Worm (Caenorhabditis elegans) whole organism, L1 larva: ENCODE results near the gene rpc-11.

Experiments used
- F16B12.6 ChIP-seq: fragments of 150-350 bp; optimal IDR thresholded peaks from 2 replicates; lab custom pipeline; 2014; ENCODE audit warnings: missing biosample characterization, missing genetic modification characterization
- aha-1 ChIP-seq: fragments of 150-350 bp; optimal IDR thresholded peaks from 2 replicates; lab custom pipeline; 2014; ENCODE audit warnings: missing biosample characterization, missing genetic modification characterization
- ama-1 ChIP-seq: fragments of 150-350 bp; optimal IDR thresholded peaks from 2 replicates; lab custom pipeline; 2014
- blmp-1 ChIP-seq: fragments of 150-350 bp; optimal IDR thresholded peaks from 2 replicates; lab custom pipeline; 2014; ENCODE audit warnings: missing biosample characterization, missing genetic modification characterization
- ceh-63 ChIP-seq: fragments of 200-800 bp; sonication (Bioruptor generic); optimal IDR thresholded peaks from 2 replicates; lab custom pipeline; 2018; ENCODE audit warnings: mild to moderate bottlenecking, missing genetic modification characterization, missing compliant biosample characterization
- ceh-8 ChIP-seq: fragments of 200-800 bp; sonication (Bioruptor generic); optimal IDR thresholded peaks from 2 replicates; lab custom pipeline; 2018; ENCODE audit warnings: mild to moderate bottlenecking, missing genetic modification characterization, moderate library complexity, missing compliant biosample characterization
- ceh-88 ChIP-seq: fragments of 200-800 bp; sonication (Bioruptor generic); IDR thresholded peaks from 2 replicates; pipeline ENCODE4 v1.3.6; 2022; ENCODE audit warnings: missing genetic modification characterization, missing compliant biosample characterization
- ceh-90 ChIP-seq: sonication (generic microtip); optimal IDR thresholded peaks from 2 replicates; lab custom pipeline; 2016; ENCODE audit warnings: missing genetic modification characterization, missing compliant biosample characterization
- ces-1 ChIP-seq: fragments of 150-350 bp; optimal IDR thresholded peaks from 2 replicates; lab custom pipeline; 2014; ENCODE audit warnings: missing biosample characterization, missing genetic modification reagents, missing genetic modification characterization
- efl-1 ChIP-seq, 4 experiments: fragments of 150-350 bp; optimal IDR thresholded peaks in 3 of 4; peaks in 1 of 4; 1 replicate in 1 of 4; 2 replicates in 3 of 4; lab custom pipeline; 2014; ENCODE audit warnings: missing biosample characterization in 2 of 4, missing genetic modification characterization in 2 of 4, missing genetic modification reagents in 2 of 4
- egl-27 ChIP-seq, 2 experiments: fragments of 150-350 bp in 1 of 2; sonication (generic microtip); optimal IDR thresholded peaks; 3 replicates each; lab custom pipeline; 2017 to 2018; ENCODE audit warnings: missing biosample characterization in 2 of 2, missing genetic modification characterization in 2 of 2, missing genetic modification reagents in 2 of 2
- ets-5 ChIP-seq: fragments of 200-800 bp; sonication (Bioruptor generic); IDR thresholded peaks from 2 replicates; pipeline ENCODE4 v1.3.6; 2022; ENCODE audit warnings: missing genetic modification characterization, missing compliant biosample characterization
- fkh-10 ChIP-seq: sonication (generic microtip); optimal IDR thresholded peaks from 2 replicates; lab custom pipeline; 2017; ENCODE audit warnings: missing biosample characterization, missing genetic modification reagents, missing genetic modification characterization
- fkh-4 ChIP-seq: sonication (generic microtip); optimal IDR thresholded peaks from 2 replicates; lab custom pipeline; 2016; ENCODE audit warnings: missing compliant biosample characterization, missing genetic modification characterization, borderline replicate concordance
- hlh-17 ChIP-seq: fragments of 200-800 bp; sonication (Bioruptor generic); optimal IDR thresholded peaks from 2 replicates; lab custom pipeline; 2018; ENCODE audit warnings: missing genetic modification characterization, mild to moderate bottlenecking, missing compliant biosample characterization, moderate library complexity, borderline replicate concordance
- hpl-2 ChIP-seq: fragments of 150-350 bp; optimal IDR thresholded peaks from 2 replicates; lab custom pipeline; 2014; ENCODE audit warnings: missing biosample characterization, missing genetic modification reagents, missing genetic modification characterization
- isw-1 ChIP-seq: fragments of 200-800 bp; sonication (Bioruptor generic); IDR thresholded peaks from 2 replicates; pipeline ENCODE4 v1.3.6; 2022; ENCODE audit warnings: missing genetic modification characterization, missing compliant biosample characterization
- lin-35 ChIP-seq, 2 experiments: fragments of 150-350 bp; optimal IDR thresholded peaks; 2 replicates each; lab custom pipeline; 2014; ENCODE audit warnings: missing biosample characterization in 2 of 2, missing genetic modification characterization in 2 of 2, missing genetic modification reagents in 2 of 2
- lir-3 ChIP-seq: sonication (generic microtip); optimal IDR thresholded peaks from 2 replicates; lab custom pipeline; 2016; ENCODE audit warnings: mild to moderate bottlenecking, missing genetic modification characterization, moderate library complexity, missing compliant biosample characterization; ENCODE audit not compliant: poor library complexity
- lsy-2 ChIP-seq, 2 experiments: fragments of 150-350 bp; optimal IDR thresholded peaks; 2 replicates each; lab custom pipeline; 2014; ENCODE audit warnings: missing biosample characterization in 2 of 2, missing genetic modification characterization in 2 of 2
- nhr-11 ChIP-seq: fragments of 150-350 bp; optimal IDR thresholded peaks from 2 replicates; lab custom pipeline; 2014; ENCODE audit warnings: missing biosample characterization, missing genetic modification characterization
- nhr-12 ChIP-seq: sonication (generic microtip); optimal IDR thresholded peaks from 2 replicates; lab custom pipeline; 2017; ENCODE audit warnings: missing biosample characterization, missing genetic modification characterization
- nhr-47 ChIP-seq: sonication (generic microtip); optimal IDR thresholded peaks from 2 replicates; lab custom pipeline; 2016; ENCODE audit warnings: mild to moderate bottlenecking, missing genetic modification characterization, moderate library complexity, missing compliant biosample characterization
- nhr-71 ChIP-seq: sonication (generic microtip); optimal IDR thresholded peaks from 2 replicates; lab custom pipeline; 2016; ENCODE audit warnings: mild to moderate bottlenecking, missing genetic modification characterization, moderate library complexity, missing compliant biosample characterization
- nhr-77 ChIP-seq: fragments of 150-350 bp; optimal IDR thresholded peaks from 2 replicates; lab custom pipeline; 2014; ENCODE audit warnings: missing biosample characterization, missing genetic modification characterization
- pqm-1 ChIP-seq: sonication (generic microtip); optimal IDR thresholded peaks from 3 replicates; lab custom pipeline; 2017; ENCODE audit warnings: missing biosample characterization, missing genetic modification characterization
- skn-1 ChIP-seq: fragments of 150-350 bp; optimal IDR thresholded peaks from 2 replicates; lab custom pipeline; 2014; ENCODE audit warnings: missing biosample characterization, missing genetic modification characterization
- snu-23 ChIP-seq: sonication (generic microtip); optimal IDR thresholded peaks from 2 replicates; lab custom pipeline; 2016; ENCODE audit warnings: missing genetic modification characterization, missing compliant biosample characterization
- sptf-1 ChIP-seq: fragments of 150-350 bp; optimal IDR thresholded peaks from 2 replicates; lab custom pipeline; 2014; ENCODE audit warnings: missing biosample characterization, missing genetic modification characterization
- sup-37 ChIP-seq: fragments of 200-800 bp; sonication (Bioruptor generic); optimal IDR thresholded peaks from 2 replicates; lab custom pipeline; 2018; ENCODE audit warnings: mild to moderate bottlenecking, missing genetic modification characterization, missing compliant biosample characterization
- swsn-7 ChIP-seq: sonication (generic microtip); optimal IDR thresholded peaks from 2 replicates; lab custom pipeline; 2016; ENCODE audit warnings: missing genetic modification characterization, missing compliant biosample characterization
- unc-62 ChIP-seq: fragments of 150-350 bp; optimal IDR thresholded peaks from 2 replicates; lab custom pipeline; 2014; ENCODE audit warnings: missing biosample characterization, missing genetic modification reagents, missing genetic modification characterization
- unc-86 ChIP-seq: sonication (generic microtip); optimal IDR thresholded peaks from 2 replicates; lab custom pipeline; 2016; ENCODE audit warnings: missing genetic modification characterization, missing compliant biosample characterization
- vab-15 ChIP-seq: sonication (generic microtip); optimal IDR thresholded peaks from 2 replicates; lab custom pipeline; 2017; ENCODE audit warnings: missing genotype, mild to moderate bottlenecking, missing genetic modification characterization, missing compliant biosample characterization
- zip-4 ChIP-seq: fragments of 200-800 bp; sonication (Bioruptor generic); optimal IDR thresholded peaks from 2 replicates; lab custom pipeline; 2018; ENCODE audit warnings: mild to moderate bottlenecking, missing genetic modification characterization, moderate library complexity, missing compliant biosample characterization
- ztf-4 ChIP-seq: fragments of 150-350 bp; optimal IDR thresholded peaks from 2 replicates; lab custom pipeline; 2014; ENCODE audit warnings: missing biosample characterization, missing genetic modification characterization

The rpc-11 gene

DNA sequence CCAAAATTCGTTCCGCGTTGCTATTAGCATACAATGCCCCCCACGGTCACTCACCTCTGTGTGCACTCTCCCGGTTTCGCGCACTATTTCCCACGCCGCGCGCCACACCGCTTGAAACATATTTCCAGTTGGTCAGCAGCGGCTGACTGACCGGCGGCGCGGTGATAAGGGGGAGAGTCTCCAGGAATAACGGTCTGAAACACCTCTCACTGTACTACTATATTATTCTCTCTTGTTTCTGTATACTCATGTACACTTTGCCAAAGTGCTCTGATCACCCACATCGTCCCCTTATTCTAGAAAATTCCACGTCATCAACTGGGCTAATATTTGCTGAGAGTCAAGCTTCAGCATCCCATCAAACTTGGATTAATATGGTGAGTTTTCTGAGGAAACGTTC is 23.9 kb downstream of the rpc-11 start, which contains the start of gene nhr-41:
Gene nhr-41, plus strand, starts transcription at position 301 of the 400 bp plus-strand sequence.
- TF ChIP-seq unc-86 (no peak), zip-4 (GFP tag; lab: Kevin White, UChicago) (no peak), sptf-1 (tag; lab: Kevin White, UChicago) (no peak), swsn-7 (tag; lab: Kevin White, UChicago) (no peak), ces-1 (no peak), nhr-11 (tag; lab: Kevin White, UChicago) (no peak), isw-1 (no peak), lsy-2 (tag; optimal IDR thresholded peaks at IDR 0.05; lab: Kevin White, UChicago) (no peak), ceh-63 (no peak), sup-37 (GFP tag; lab: Kevin White, UChicago) (no peak), nhr-12 (tag; lab: Kevin White, UChicago) (no peak)

ce11 chrIV:1385500-1385899 is 24.3 kb downstream of the rpc-11 start:
- TF ChIP-seq F16B12.6 (no peak), hlh-17 (GFP tag; lab: Kevin White, UChicago) (no peak), isw-1 (no peak), ceh-90 (tag; lab: Kevin White, UChicago) (no peak), efl-1 (optimal IDR thresholded peaks at IDR 0.05; lab: Kevin White, UChicago) (no peak), efl-1 (GFP tag; optimal IDR thresholded peaks at IDR 0.05 in 1 of 2; lab: Kevin White, UChicago) (peak in 1 of 2 experiments; percentile 53), zip-4 (GFP tag; lab: Kevin White, UChicago) (no peak), ceh-63 (no peak), snu-23 (GFP tag; lab: Kevin White, UChicago) (no peak)

DNA sequence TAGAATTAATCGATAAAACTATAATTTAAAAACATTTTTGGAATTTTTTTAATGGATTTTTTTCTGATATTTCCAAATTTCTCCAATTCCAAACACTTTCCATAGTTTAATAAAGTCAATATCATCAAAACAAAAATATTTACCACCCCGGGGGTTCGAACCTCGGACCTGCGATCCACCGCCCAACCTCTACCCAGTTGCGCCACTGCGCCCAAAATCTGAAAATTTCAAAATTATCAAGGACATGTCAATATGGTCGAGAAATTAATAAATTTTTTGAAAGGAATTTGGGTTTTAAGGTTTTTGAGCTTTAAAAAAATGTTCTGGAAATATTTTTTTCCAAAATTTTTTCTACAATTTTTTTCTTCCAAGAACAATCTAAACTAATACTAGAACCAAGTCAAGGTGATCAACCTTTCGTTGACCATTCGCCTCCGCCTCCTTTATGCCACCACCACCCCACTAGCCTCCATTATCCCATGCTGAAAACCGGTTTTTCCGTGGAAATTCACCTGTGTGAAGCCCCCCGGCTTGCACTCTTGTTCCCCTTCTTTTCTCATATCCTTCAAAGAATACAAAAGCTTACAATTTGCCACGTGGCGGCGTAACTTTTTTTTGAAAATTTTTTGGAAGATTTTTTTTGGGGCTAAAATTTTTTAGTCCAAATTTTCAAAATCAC is 28.1 kb downstream of the rpc-11 start:
- TF ChIP-seq ets-5 (GFP tag; lab: Robert Waterston, UW), result no peak
- TF ChIP-seq egl-27 (tag; optimal IDR thresholded peaks at IDR 0.05; lab: Kevin White, UChicago), result no peak
- no peak for TF ChIP-seq nhr-71
- TF ChIP-seq ceh-8 (GFP tag; lab: Kevin White, UChicago), result no peak
- TF ChIP-seq skn-1, result no peak
- peak; percentile 37 for TF ChIP-seq blmp-1
- no peak for TF ChIP-seq swsn-7 (tag; lab: Kevin White, UChicago)
- TF ChIP-seq hpl-2 (GFP tag; lab: Kevin White, UChicago), result no peak
- TF ChIP-seq vab-15 (tag; lab: Kevin White, UChicago), result no peak

- TF ChIP-seq pqm-1, result no peak
- no peak for TF ChIP-seq fkh-10 (GFP tag; lab: Kevin White, UChicago)
- TF ChIP-seq aha-1 (tag; lab: Kevin White, UChicago), result no peak
- no peak for TF ChIP-seq sptf-1 (tag; lab: Kevin White, UChicago)
- TF ChIP-seq F16B12.6, result no peak
- no peak for TF ChIP-seq fkh-4 (tag; lab: Kevin White, UChicago)
- TF ChIP-seq ceh-88 (GFP tag; lab: Robert Waterston, UW), result no peak
- no peak for TF ChIP-seq lir-3 (tag; lab: Kevin White, UChicago)
- TF ChIP-seq ama-1 (lab: Kevin White, UChicago), result no peak
- no peak for TF ChIP-seq nhr-47
- no peak for TF ChIP-seq lin-35 (GFP tag; optimal IDR thresholded peaks at IDR 0.05; lab: Kevin White, UChicago)
- no peak for TF ChIP-seq nhr-77 (tag; lab: Kevin White, UChicago)
- no peak for TF ChIP-seq efl-1 (optimal IDR thresholded peaks at IDR 0.05; lab: Kevin White, UChicago)
- TF ChIP-seq efl-1 (GFP tag; optimal IDR thresholded peaks at IDR 0.05 in 1 of 2; lab: Kevin White, UChicago), result no peak
- no peak for TF ChIP-seq unc-62 (GFP tag; lab: Kevin White, UChicago)
- no peak for TF ChIP-seq ztf-4 (tag; lab: Kevin White, UChicago)
- TF ChIP-seq, all 84 proteins: peak for 0
These were observed 29.5 kb downstream of the rpc-11 start for ce11 chrIV:1380350-1380749.
